Fruit fly (Drosophila melanogaster) whole organism, pupa: ENCODE data around the gene CG13653.

Experiments
- CG32121 ChIP-seq: fragments of 200-800 bp; sonication (Bioruptor generic); IDR thresholded peaks from 2 replicates; pipeline ENCODE4 v1.3.6; 2022; ENCODE audit warnings: missing biosample characterization, missing genetic modification characterization
- CG8301 ChIP-seq: fragments of 200-800 bp; sonication (Bioruptor generic); optimal IDR thresholded peaks from 2 replicates; lab custom pipeline; 2018; ENCODE audit warnings: missing biosample characterization, mild to moderate bottlenecking, missing genetic modification characterization
- D1 ChIP-seq: fragments of 200-800 bp; sonication (Bioruptor generic); optimal IDR thresholded peaks from 2 replicates; lab custom pipeline; 2018; ENCODE audit warnings: missing biosample characterization, mild to moderate bottlenecking, missing genetic modification characterization, moderate library complexity
- rn ChIP-seq: fragments of 200-800 bp; sonication (Bioruptor generic); IDR thresholded peaks from 2 replicates; pipeline ENCODE4 v1.3.6; 2022; ENCODE audit warnings: missing biosample characterization, missing genetic modification characterization

dm6 chr3R:25177429-25177828, 17.9 kb upstream of the CG13653 start:
- TF ChIP-seq rn (GFP tag; lab: Robert Waterston, UW) = no peak
- no peak for TF ChIP-seq D1 (tag; lab: Kevin White, UChicago)
- no peak for TF ChIP-seq CG32121 (GFP tag; lab: Robert Waterston, UW)
- no peak for TF ChIP-seq CG8301 (tag; lab: Kevin White, UChicago)
